Fruit fly (Drosophila melanogaster) whole organism, embryonic: ENCODE data around the gene insv.
A peak's percentile ranks its signal among the peaks of the same experiment; 100 is the strongest.

Source experiments
- Aef1 ChIP-seq: fragments of 200-800 bp; sonication (Bioruptor generic); IDR thresholded peaks from 3 replicates; pipeline ENCODE4 v1.3.6; 2022; ENCODE audit warnings: missing biosample characterization, missing genetic modification characterization
- B-H2 ChIP-seq: fragments of 200-800 bp; sonication (Bioruptor generic); optimal IDR thresholded peaks from 2 replicates; lab custom pipeline; 2018; ENCODE audit warnings: missing biosample characterization, mild to moderate bottlenecking, missing genetic modification characterization
- BEAF-32 ChIP-seq: fragments of 200-800 bp; sonication (Bioruptor generic); optimal IDR thresholded peaks from 3 replicates; lab custom pipeline; 2017; ENCODE audit warnings: missing biosample characterization, missing genetic modification characterization, mild to moderate bottlenecking, moderate library complexity, missing genetic modification reagents
- Bgb ChIP-seq: fragments of 200-800 bp; sonication (Bioruptor generic); IDR thresholded peaks from 2 replicates; pipeline ENCODE4 v1.3.6; 2022; ENCODE audit warnings: missing biosample characterization, missing genetic modification characterization; ENCODE audit not compliant: partially characterized antibody
- CG10267 ChIP-seq: fragments of 200-800 bp; sonication (Bioruptor generic); optimal IDR thresholded peaks from 2 replicates; lab custom pipeline; 2018; ENCODE audit warnings: missing biosample characterization, mild to moderate bottlenecking, missing genetic modification characterization, moderate library complexity
- CG10543 ChIP-seq: fragments of 200-800 bp; sonication (Bioruptor generic); optimal IDR thresholded peaks from 3 replicates; lab custom pipeline; 2017; ENCODE audit warnings: missing biosample characterization, mild to moderate bottlenecking, missing genetic modification characterization, moderate library complexity
- CG15479 ChIP-seq: fragments of 200-800 bp; sonication (Bioruptor generic); optimal IDR thresholded peaks from 3 replicates; lab custom pipeline; 2019; ENCODE audit warnings: missing biosample characterization, mild to moderate bottlenecking, missing genetic modification characterization, moderate library complexity
- CG1603 ChIP-seq: fragments of 200-800 bp; sonication (Bioruptor generic); optimal IDR thresholded peaks from 2 replicates; lab custom pipeline; 2019; ENCODE audit warnings: missing biosample characterization, mild to moderate bottlenecking, missing genetic modification characterization, moderate library complexity
- CG1647 ChIP-seq: fragments of 200-800 bp; sonication (Bioruptor generic); optimal IDR thresholded peaks from 3 replicates; lab custom pipeline; 2016; ENCODE audit warnings: missing biosample characterization, missing genetic modification characterization
- CG18262 ChIP-seq: fragments of 200-800 bp; optimal IDR thresholded peaks from 3 replicates; lab custom pipeline; 2019; ENCODE audit warnings: missing biosample characterization, mild to moderate bottlenecking, missing genetic modification characterization, moderate library complexity
- CG3065 ChIP-seq: fragments of 200-800 bp; sonication (Bioruptor generic); optimal IDR thresholded peaks from 2 replicates; lab custom pipeline; 2016; ENCODE audit warnings: missing biosample characterization, missing genetic modification characterization
- CG31365 ChIP-seq: fragments of 200-800 bp; sonication (Bioruptor generic); optimal IDR thresholded peaks from 2 replicates; lab custom pipeline; 2018; ENCODE audit warnings: missing biosample characterization, mild to moderate bottlenecking, missing genetic modification characterization
- CG3838 ChIP-seq: fragments of 200-800 bp; sonication (Bioruptor generic); optimal IDR thresholded peaks from 3 replicates; lab custom pipeline; 2016; ENCODE audit warnings: missing biosample characterization, missing genetic modification characterization
- CG3995 ChIP-seq: fragments of 200-800 bp; sonication (Bioruptor generic); optimal IDR thresholded peaks from 3 replicates; lab custom pipeline; 2016; ENCODE audit warnings: missing biosample characterization, missing genetic modification characterization
- CG4282 ChIP-seq: fragments of 200-800 bp; sonication (Bioruptor generic); optimal IDR thresholded peaks from 2 replicates; lab custom pipeline; 2016; ENCODE audit warnings: missing biosample characterization, missing genetic modification characterization
- CG7928 ChIP-seq: fragments of 200-800 bp; sonication (Bioruptor generic); optimal IDR thresholded peaks from 2 replicates; lab custom pipeline; 2017; ENCODE audit warnings: missing biosample characterization, mild to moderate bottlenecking, missing genetic modification characterization
- CG9215 ChIP-seq: fragments of 200-800 bp; sonication (Bioruptor generic); IDR thresholded peaks from 2 replicates; pipeline ENCODE4 v1.3.6; 2022; ENCODE audit warnings: missing biosample characterization, missing genetic modification characterization
- CG9797 ChIP-seq: fragments of 200-800 bp; sonication (Bioruptor generic); optimal IDR thresholded peaks from 3 replicates; lab custom pipeline; 2018; ENCODE audit warnings: missing biosample characterization, mild to moderate bottlenecking, missing genetic modification characterization
- CG9817 ChIP-seq: fragments of 200-800 bp; sonication (Bioruptor generic); optimal IDR thresholded peaks from 2 replicates; lab custom pipeline; 2018; ENCODE audit warnings: missing biosample characterization, mild to moderate bottlenecking, missing genetic modification characterization, moderate library complexity
- CoRest ChIP-seq: fragments of 200-800 bp; sonication (Bioruptor generic); optimal IDR thresholded peaks from 3 replicates; lab custom pipeline; 2018; ENCODE audit warnings: missing biosample characterization, mild to moderate bottlenecking, missing genetic modification characterization, moderate library complexity
- Dip3 ChIP-seq: fragments of 200-800 bp; sonication (Bioruptor generic); optimal IDR thresholded peaks from 3 replicates; lab custom pipeline; 2016; ENCODE audit warnings: missing biosample characterization, missing genetic modification characterization
- Dll ChIP-seq: fragments of 200-800 bp; sonication (Bioruptor generic); IDR thresholded peaks from 4 replicates; pipeline ENCODE4 v1.3.6; 2022; ENCODE audit warnings: missing biosample characterization, missing genetic modification characterization; ENCODE audit not compliant: partially characterized antibody
- Dp ChIP-seq: fragments of 200-800 bp; sonication (Bioruptor generic); optimal IDR thresholded peaks from 2 replicates; lab custom pipeline; 2018; ENCODE audit warnings: missing biosample characterization, mild to moderate bottlenecking, missing genetic modification characterization, moderate library complexity
- ERR ChIP-seq: fragments of 200-800 bp; sonication (Bioruptor generic); optimal IDR thresholded peaks from 2 replicates; lab custom pipeline; 2016; ENCODE audit warnings: missing biosample characterization, missing genetic modification characterization
- Elba2 ChIP-seq: fragments of 200-800 bp; sonication (Bioruptor generic); optimal IDR thresholded peaks from 3 replicates; lab custom pipeline; 2016; ENCODE audit warnings: missing biosample characterization, missing genetic modification characterization
- MBD-R2 ChIP-seq: fragments of 200-800 bp; sonication (Bioruptor generic); IDR thresholded peaks from 2 replicates; pipeline ENCODE4 v1.3.6; 2022; ENCODE audit warnings: missing biosample characterization, missing genetic modification characterization
- Med ChIP-seq: fragments of 200-800 bp; sonication (Bioruptor generic); peaks from one replicate; lab custom pipeline; 2016; ENCODE audit warnings: missing biosample characterization, missing genetic modification characterization, mild to moderate bottlenecking, inconsistent platforms, moderate library complexity
- Myb ChIP-seq: fragments of 200-800 bp; sonication (Bioruptor generic); optimal IDR thresholded peaks from 2 replicates; lab custom pipeline; 2016; ENCODE audit warnings: missing biosample characterization, missing genetic modification characterization
- NfI ChIP-seq: fragments of 200-800 bp; sonication (Bioruptor generic); optimal IDR thresholded peaks from 3 replicates; lab custom pipeline; 2018; ENCODE audit warnings: missing biosample characterization, mild to moderate bottlenecking, missing genetic modification characterization, moderate library complexity
- Pdp1 ChIP-seq, 2 experiments: fragments of 200-800 bp; sonication (Bioruptor generic); optimal IDR thresholded peaks; 3 replicates each; lab custom pipeline; 2016; ENCODE audit warnings: missing biosample characterization in 2 of 2, missing genetic modification characterization in 2 of 2, mild to moderate bottlenecking in 1 of 2, moderate library complexity in 1 of 2
- Rx ChIP-seq: fragments of 200-800 bp; sonication (Bioruptor generic); IDR thresholded peaks from 2 replicates; pipeline ENCODE4 v1.3.6; 2022; ENCODE audit warnings: missing biosample characterization, missing genetic modification characterization
- Scr ChIP-seq: fragments of 200-800 bp; sonication (Bioruptor generic); IDR thresholded peaks from 2 replicates; pipeline ENCODE4 v1.3.6; 2022; ENCODE audit warnings: missing biosample characterization, missing genetic modification characterization; ENCODE audit not compliant: partially characterized antibody
- Side ChIP-seq: fragments of 200-800 bp; sonication (Bioruptor generic); optimal IDR thresholded peaks from 2 replicates; lab custom pipeline; 2016; ENCODE audit warnings: missing biosample characterization, missing genetic modification characterization
- Sin3A ChIP-seq: fragments of >200 bp; optimal IDR thresholded peaks from 2 replicates; lab custom pipeline; 2018
- Stat92E ChIP-seq, 3 experiments: fragments of >200 bp in 2 of 3; fragments of 200-800 bp in 1 of 3; sonication (Bioruptor generic) in 1 of 3; optimal IDR thresholded peaks; 2 replicates each; lab custom pipeline; 2017 to 2019; ENCODE audit warnings: missing biosample characterization in 3 of 3, missing genetic modification characterization in 3 of 3, mild to moderate bottlenecking in 1 of 3, moderate library complexity in 1 of 3
- Xrp1 ChIP-seq: fragments of 200-800 bp; sonication (Bioruptor generic); IDR thresholded peaks from 2 replicates; pipeline ENCODE4 v1.3.6; 2022; ENCODE audit warnings: missing biosample characterization, missing genetic modification characterization
- amos ChIP-seq: fragments of 200-800 bp; sonication (Bioruptor generic); IDR thresholded peaks from 2 replicates; pipeline ENCODE4 v1.3.6; 2022; ENCODE audit warnings: missing biosample characterization, missing genetic modification characterization; ENCODE audit not compliant: partially characterized antibody
- fd3F ChIP-seq: fragments of 200-800 bp; sonication (Bioruptor generic); optimal IDR thresholded peaks from 2 replicates; lab custom pipeline; 2018; ENCODE audit warnings: missing biosample characterization, mild to moderate bottlenecking, missing genetic modification characterization, moderate library complexity
- fd64A ChIP-seq: fragments of 200-800 bp; sonication (Bioruptor generic); optimal IDR thresholded peaks from 3 replicates; lab custom pipeline; 2018; ENCODE audit warnings: missing biosample characterization, mild to moderate bottlenecking, missing genetic modification characterization
- gsb ChIP-seq: fragments of 200-800 bp; sonication (Bioruptor generic); IDR thresholded peaks from 2 replicates; pipeline ENCODE4 v1.3.6; 2022; ENCODE audit warnings: missing biosample characterization, missing genetic modification characterization
- ham ChIP-seq: fragments of 200-800 bp; sonication (Bioruptor generic); IDR thresholded peaks from 2 replicates; pipeline ENCODE4 v1.3.6; 2022; ENCODE audit warnings: missing biosample characterization, missing genetic modification characterization
- insv ChIP-seq, 2 experiments: fragments of 200-800 bp; sonication (Bioruptor generic); optimal IDR thresholded peaks; 3 replicates each; lab custom pipeline; 2016 to 2018; ENCODE audit warnings: missing biosample characterization in 2 of 2, missing genetic modification characterization in 2 of 2
- pzg ChIP-seq: fragments of 200-800 bp; sonication (Bioruptor generic); optimal IDR thresholded peaks from 3 replicates; lab custom pipeline; 2018; ENCODE audit warnings: missing biosample characterization, mild to moderate bottlenecking, missing genetic modification characterization, moderate library complexity
- ro ChIP-seq: fragments of 200-800 bp; sonication (Bioruptor generic); IDR thresholded peaks from 2 replicates; pipeline ENCODE4 v1.3.6; 2022; ENCODE audit warnings: missing biosample characterization, missing genetic modification characterization
- shn ChIP-seq: fragments of 200-800 bp; sonication (Bioruptor generic); optimal IDR thresholded peaks from 3 replicates; lab custom pipeline; 2016; ENCODE audit warnings: missing biosample characterization, missing genetic modification characterization
- stwl ChIP-seq: fragments of 200-800 bp; sonication (Bioruptor generic); optimal IDR thresholded peaks from 3 replicates; lab custom pipeline; 2018; ENCODE audit warnings: missing biosample characterization, mild to moderate bottlenecking, missing genetic modification characterization, moderate library complexity
- tap ChIP-seq: fragments of 200-800 bp; optimal IDR thresholded peaks from 3 replicates; lab custom pipeline; 2019; ENCODE audit warnings: missing biosample characterization, mild to moderate bottlenecking, missing genetic modification characterization, moderate library complexity
- trem ChIP-seq: fragments of 200-800 bp; optimal IDR thresholded peaks from 3 replicates; lab custom pipeline; 2019; ENCODE audit warnings: missing biosample characterization, mild to moderate bottlenecking, missing genetic modification characterization, moderate library complexity
- tx ChIP-seq: fragments of 200-800 bp; sonication (Bioruptor generic); optimal IDR thresholded peaks from 2 replicates; lab custom pipeline; 2016; ENCODE audit warnings: missing biosample characterization, missing genetic modification characterization
- zen ChIP-seq: fragments of 200-800 bp; sonication (Bioruptor generic); optimal IDR thresholded peaks from 3 replicates; lab custom pipeline; 2018; ENCODE audit warnings: missing biosample characterization, mild to moderate bottlenecking, missing genetic modification characterization, moderate library complexity

The insv gene

DNA sequence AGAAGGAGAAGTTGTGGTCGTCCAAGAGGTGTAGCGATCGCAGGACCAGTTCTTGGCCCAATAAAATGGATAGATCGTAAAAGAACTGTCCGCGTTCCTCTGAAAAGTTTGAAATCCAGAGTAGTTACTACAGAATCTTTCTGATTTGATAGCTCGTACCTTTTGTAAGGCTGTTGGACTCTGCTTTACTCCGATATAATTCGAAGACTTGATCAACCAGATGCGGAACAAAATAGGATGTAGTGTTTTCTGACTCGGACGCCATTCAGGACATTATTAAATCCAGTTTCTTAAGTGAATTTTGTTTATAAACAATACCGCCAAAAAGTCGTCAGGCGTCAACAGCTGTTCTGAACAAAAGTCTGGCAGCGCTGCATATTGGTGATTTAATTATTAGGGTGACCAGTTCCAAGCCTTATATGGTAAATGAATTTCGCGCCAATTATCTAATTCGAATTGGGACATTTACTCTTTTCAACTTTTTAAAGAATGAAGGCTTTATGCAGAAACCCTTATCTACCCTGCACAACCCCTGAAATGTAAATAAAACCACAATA is 2.0 kb downstream of the insv start, which contains the start of the genes Rad1 and Sws1:
TSS of gene Rad1 (minus strand) at position 336 of the 557 bp plus-strand sequence.
TSS of gene Sws1 (minus strand) at position 336 of the 557 bp plus-strand sequence.
- 0 out of 2 replicates have a peak, but pooled peaks have one; percentile 21 for TF ChIP-seq Scr
- peak; percentile 51 for TF ChIP-seq zen (tag; lab: Kevin White, UChicago)
- TF ChIP-seq CG18262 (tag; lab: Kevin White, UChicago): no peak
- TF ChIP-seq fd64A (GFP tag; lab: Kevin White, UChicago): no peak
- no peak for TF ChIP-seq gsb
- no peak for TF ChIP-seq shn (GFP tag; lab: Kevin White, UChicago)
- peak; percentile 72 for TF ChIP-seq pzg (GFP tag; lab: Kevin White, UChicago)
- no peak for TF ChIP-seq Xrp1
- peak; percentile 26 for TF ChIP-seq Sin3A
- no peak for TF ChIP-seq CG3838 (GFP tag; lab: Kevin White, UChicago)
- no peak for TF ChIP-seq ham (GFP tag; lab: Robert Waterston, UW)
- TF ChIP-seq CG9215: no peak
- no peak for TF ChIP-seq Stat92E (GFP tag; optimal IDR thresholded peaks at IDR 0.05; lab: Kevin White, UChicago)
- TF ChIP-seq NfI: no peak
- no peak for TF ChIP-seq Side (GFP tag; lab: Kevin White, UChicago)
- TF ChIP-seq CG1603 (tag; lab: Kevin White, UChicago): peak; percentile 62
- no peak for TF ChIP-seq fd3F (GFP tag; lab: Kevin White, UChicago)
- TF ChIP-seq insv (GFP tag; optimal IDR thresholded peaks at IDR 0.05; lab: Kevin White, UChicago): peak in 1 of 2 experiments; percentile 92
- TF ChIP-seq CG15479 (GFP tag; lab: Kevin White, UChicago): no peak
- peak; percentile 84 for TF ChIP-seq trem (tag; lab: Kevin White, UChicago)
- TF ChIP-seq CG4282 (GFP tag; lab: Kevin White, UChicago): no peak
- no peak for TF ChIP-seq B-H2 (GFP tag; lab: Kevin White, UChicago)
- TF ChIP-seq tap (tag; lab: Kevin White, UChicago): no peak
- peak in 1 of 2 experiments; percentile 57 for TF ChIP-seq Pdp1 (GFP tag; optimal IDR thresholded peaks at IDR 0.05; lab: Kevin White, UChicago)
- TF ChIP-seq amos (GFP tag; lab: Robert Waterston, UW): 0 out of 2 replicates have a peak, but pooled peaks have one; percentile 12
- no peak for TF ChIP-seq tx (GFP tag; lab: Kevin White, UChicago)
- peak; percentile 92 for TF ChIP-seq Dp (GFP tag; lab: Kevin White, UChicago)
- TF ChIP-seq stwl: peak; percentile 68
- TF ChIP-seq Rx (GFP tag; lab: Robert Waterston, UW): no peak
- no peak for TF ChIP-seq Med (GFP tag; lab: Kevin White, UChicago)
- TF ChIP-seq Elba2 (GFP tag; lab: Kevin White, UChicago): peak; percentile 83
- no peak for TF ChIP-seq CG1647 (GFP tag; lab: Kevin White, UChicago)
- peak; percentile 55 for TF ChIP-seq CG10267 (tag; lab: Kevin White, UChicago)
- TF ChIP-seq MBD-R2: peak; percentile 84
- TF ChIP-seq CoRest (tag; lab: Kevin White, UChicago): peak; percentile 0
- no peak for TF ChIP-seq ERR (GFP tag; lab: Kevin White, UChicago)
- no peak for TF ChIP-seq CG7928
- TF ChIP-seq Dip3 (GFP tag; lab: Kevin White, UChicago): no peak
- no peak for TF ChIP-seq ro
- TF ChIP-seq Bgb: peak; percentile 20; the same call in 1 of the 2 replicates
- TF ChIP-seq CG9817: no peak
- TF ChIP-seq CG9797 (GFP tag; lab: Kevin White, UChicago): peak; percentile 20
- TF ChIP-seq CG3995 (GFP tag; lab: Kevin White, UChicago): no peak
- peak; percentile 34; the same call in 1 of the 4 replicates for TF ChIP-seq Dll (GFP tag; lab: Robert Waterston, UW)
- no peak for TF ChIP-seq CG3065
- no peak for TF ChIP-seq CG31365 (tag; lab: Kevin White, UChicago)
- TF ChIP-seq BEAF-32 (GFP tag; lab: Kevin White, UChicago): peak; percentile 33
- no peak for TF ChIP-seq CG10543
- TF ChIP-seq Aef1: no peak
- peak; percentile 6 for TF ChIP-seq Myb (GFP tag; lab: Kevin White, UChicago)
